Worm (Caenorhabditis elegans): Measurements from ENCODE around the gene srh-194.

Gene srh-194

ce11 chrV:4248359-4248758, 45.0 kb downstream of the srh-194 start:
- TF ChIP-seq gmeb-1 (tag; optimal IDR thresholded peaks at IDR 0.05) = no peak
- TF ChIP-seq nhr-21 (tag; optimal IDR thresholded peaks at IDR 0.05) = no peak
- no peak for TF ChIP-seq dmd-4 (tag; optimal IDR thresholded peaks at IDR 0.05)
- no peak for TF ChIP-seq R02D3.7 (tag; optimal IDR thresholded peaks at IDR 0.05)
- TF ChIP-seq nhr-25 (tag; optimal IDR thresholded peaks at IDR 0.05) = no peak
- no peak for TF ChIP-seq alr-1 (tag; optimal IDR thresholded peaks at IDR 0.05)
- no peak for TF ChIP-seq lin-13 (GFP tag; optimal IDR thresholded peaks at IDR 0.05)
- no peak for TF ChIP-seq nhr-10 (tag; optimal IDR thresholded peaks at IDR 0.05)
- TF ChIP-seq elt-1 (tag; optimal IDR thresholded peaks at IDR 0.05) = no peak
- TF ChIP-seq nhr-77 (tag; optimal IDR thresholded peaks at IDR 0.05) = no peak

DNA sequence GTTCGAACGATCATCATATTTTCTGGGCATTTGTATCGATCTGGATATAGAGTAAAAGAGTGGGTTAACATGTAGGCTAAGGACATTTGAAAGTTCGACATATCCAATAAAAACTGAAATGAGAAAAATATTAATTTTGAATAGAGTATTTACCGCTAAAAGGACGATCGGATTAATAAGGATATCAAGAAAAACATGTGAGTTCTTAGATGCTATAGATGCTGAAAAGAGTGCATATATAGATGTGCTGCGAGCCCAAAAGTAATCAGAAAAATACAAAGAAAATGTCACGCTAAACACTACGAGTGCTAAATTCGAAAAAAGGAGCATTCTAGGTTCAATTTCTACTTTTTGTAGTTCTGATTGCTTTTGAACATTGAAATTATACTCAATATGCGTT, 50.9 kb downstream of the srh-194 start, which contains the start of gene srt-12:
TSS of gene srt-12 (minus strand) at position 101 of the 400 bp plus-strand sequence.
- TF ChIP-seq nhr-237 (tag; optimal IDR thresholded peaks at IDR 0.05) (no peak), skn-1 (tag; optimal IDR thresholded peaks at IDR 0.05) (no peak)
